Fruit fly (Drosophila melanogaster): ENCODE data around the gene CG5114.
A peak's percentile ranks its signal among the peaks of the same experiment; 100 is the strongest.

Gene CG5114

dm6 chr3L:14999284-15000019, 16.8 kb downstream of the CG5114 start, which contains the start of the genes mRpL39 and Prosbeta2 (continued):
- TF ChIP-seq CG11398 (GFP tag; optimal IDR thresholded peaks at IDR 0.05) (no peak), gce (GFP tag; IDR thresholded peaks at IDR 0.05) (no peak), CG2199 (GFP tag; IDR thresholded peaks at IDR 0.05) (no peak), onecut (GFP tag; IDR thresholded peaks at IDR 0.05) (no peak), CG12299 (tag; optimal IDR thresholded peaks at IDR 0.05) (no peak), CG8478 (optimal IDR thresholded peaks at IDR 0.05) (no peak), CG9817 (tag; optimal IDR thresholded peaks at IDR 0.05) (peak; percentile 46), Mrtf (GFP tag; IDR thresholded peaks at IDR 0.05) (peak; percentile 65; the same call in 2 of the 3 replicates), wor (GFP tag; IDR thresholded peaks at IDR 0.05) (no peak), CG11247 (GFP tag; IDR thresholded peaks at IDR 0.05) (peak; percentile 47; the same call in 1 of the 2 replicates), hkb (optimal IDR thresholded peaks at IDR 0.05) (no peak), hkb (GFP tag; IDR thresholded peaks at IDR 0.05) (0 out of 2 replicates have a peak, but pooled peaks have one; percentile 18), sob (GFP tag; IDR thresholded peaks at IDR 0.05) (peak; percentile 79), CG9797 (GFP tag; optimal IDR thresholded peaks at IDR 0.05) (no peak), Doc2 (GFP tag; IDR thresholded peaks at IDR 0.05) (no peak), Lhr (GFP tag; optimal IDR thresholded peaks at IDR 0.05) (no peak), BtbVII (GFP tag; optimal IDR thresholded peaks at IDR 0.05) (peak; percentile 20), CG34376 (GFP tag; optimal IDR thresholded peaks at IDR 0.05) (no peak), oc (tag; optimal IDR thresholded peaks at IDR 0.05) (no peak), CG17802 (tag; optimal IDR thresholded peaks at IDR 0.05) (no peak), gem (tag; optimal IDR thresholded peaks at IDR 0.05) (peak; percentile 73), h (optimal IDR thresholded peaks at IDR 0.05) (no peak), nom (GFP tag; optimal IDR thresholded peaks at IDR 0.05) (no peak), kni (GFP tag; optimal IDR thresholded peaks at IDR 0.05) (no peak), sima (GFP tag; optimal IDR thresholded peaks at IDR 0.05) (no peak), bcd (GFP tag; optimal IDR thresholded peaks at IDR 0.05) (peak; percentile 44), so (GFP tag; IDR thresholded peaks at IDR 0.05) (no peak), gsb-n (tag; optimal IDR thresholded peaks at IDR 0.05) (no peak), Dref (GFP tag; IDR thresholded peaks at IDR 0.05) (peak; percentile 68), CG12942 (GFP tag; optimal IDR thresholded peaks at IDR 0.05) (no peak), vnd (GFP tag; IDR thresholded peaks at IDR 0.05; ENCODE audit: partially characterized antibody) (peak; percentile 98), lola (GFP tag; optimal IDR thresholded peaks at IDR 0.05) (no peak), yki (optimal IDR thresholded peaks at IDR 0.05) (no peak), Fer2 (tag; optimal IDR thresholded peaks at IDR 0.05) (peak; percentile 1), Awh (GFP tag; IDR thresholded peaks at IDR 0.05) (0 out of 2 replicates have a peak, but pooled peaks have one; percentile 56), CG9437 (GFP tag; optimal IDR thresholded peaks at IDR 0.05) (no peak), CG6689 (GFP tag; IDR thresholded peaks at IDR 0.05) (peak; percentile 72), CG17912 (GFP tag; optimal IDR thresholded peaks at IDR 0.05) (no peak), en (GFP tag; optimal IDR thresholded peaks at IDR 0.05) (no peak), E2f1 (GFP tag; IDR thresholded peaks at IDR 0.05) (peak; percentile 68), pnt (GFP tag; optimal IDR thresholded peaks at IDR 0.05) (no peak), Atf-2 (GFP tag; optimal IDR thresholded peaks at IDR 0.05) (no peak), Chrac-16 (GFP tag; optimal IDR thresholded peaks at IDR 0.05) (no peak), Ets97D (GFP tag; optimal IDR thresholded peaks at IDR 0.05) (no peak), Hr51 (GFP tag; optimal IDR thresholded peaks at IDR 0.05) (no peak), tna (GFP tag; IDR thresholded peaks at IDR 0.05; ENCODE audit: partially characterized antibody) (peak; percentile 75), jumu (GFP tag; optimal IDR thresholded peaks at IDR 0.05) (no peak), bsh (GFP tag; optimal IDR thresholded peaks at IDR 0.05) (no peak), Myb (GFP tag; optimal IDR thresholded peaks at IDR 0.05) (no peak), wdn (GFP tag; IDR thresholded peaks at IDR 0.05) (0 out of 2 replicates have a peak, but pooled peaks have one; percentile 41), CG7357 (GFP tag; IDR thresholded peaks at IDR 0.05) (peak; percentile 76)

All from whole organism, embryonic.